Worm (Caenorhabditis elegans) whole organism, L1 larva: ENCODE results near the gene nspb-12.

Experiments
- ama-1 ChIP-seq: fragments of 150-350 bp; optimal IDR thresholded peaks from 2 replicates; lab custom pipeline; 2014
- ceh-82 ChIP-seq, 3 experiments: fragments of 150-350 bp in 1 of 3; sonication (generic microtip) in 2 of 3; optimal IDR thresholded peaks; 2 replicates each; lab custom pipeline; 2014 to 2017; ENCODE audit warnings: missing biosample characterization in 3 of 3, missing genetic modification characterization in 3 of 3
- dpl-1 ChIP-seq, 3 experiments: fragments of 150-350 bp in 2 of 3; sonication (generic microtip) in 1 of 3; optimal IDR thresholded peaks; 2 replicates each; lab custom pipeline; 2014 to 2017; ENCODE audit warnings: missing biosample characterization in 3 of 3, missing genetic modification characterization in 3 of 3, missing genetic modification reagents in 3 of 3
- lin-13 ChIP-seq: fragments of 150-350 bp; optimal IDR thresholded peaks from 2 replicates; lab custom pipeline; 2014; ENCODE audit warnings: missing biosample characterization, missing genetic modification reagents, missing genetic modification characterization
- lin-39 ChIP-seq: fragments of 150-350 bp; optimal IDR thresholded peaks from 2 replicates; lab custom pipeline; 2014; ENCODE audit warnings: missing biosample characterization, missing genetic modification reagents, missing genetic modification characterization
- lsy-2 ChIP-seq, 2 experiments: fragments of 150-350 bp; optimal IDR thresholded peaks; 2 replicates each; lab custom pipeline; 2014; ENCODE audit warnings: missing biosample characterization in 2 of 2, missing genetic modification characterization in 2 of 2
- rnt-1 ChIP-seq: sonication (generic microtip); optimal IDR thresholded peaks from 2 replicates; lab custom pipeline; 2016; ENCODE audit warnings: mild to moderate bottlenecking, missing genetic modification characterization, moderate library complexity, missing compliant biosample characterization
- snpc-4 ChIP-seq: fragments of 150-350 bp; optimal IDR thresholded peaks from 2 replicates; lab custom pipeline; 2014; ENCODE audit warnings: missing biosample characterization, missing genetic modification characterization
- zag-1 ChIP-seq: fragments of 150-350 bp; optimal IDR thresholded peaks from 2 replicates; lab custom pipeline; 2014; ENCODE audit warnings: missing biosample characterization, missing genetic modification characterization
- ztf-4 ChIP-seq: fragments of 150-350 bp; optimal IDR thresholded peaks from 2 replicates; lab custom pipeline; 2014; ENCODE audit warnings: missing biosample characterization, missing genetic modification characterization

DNA sequence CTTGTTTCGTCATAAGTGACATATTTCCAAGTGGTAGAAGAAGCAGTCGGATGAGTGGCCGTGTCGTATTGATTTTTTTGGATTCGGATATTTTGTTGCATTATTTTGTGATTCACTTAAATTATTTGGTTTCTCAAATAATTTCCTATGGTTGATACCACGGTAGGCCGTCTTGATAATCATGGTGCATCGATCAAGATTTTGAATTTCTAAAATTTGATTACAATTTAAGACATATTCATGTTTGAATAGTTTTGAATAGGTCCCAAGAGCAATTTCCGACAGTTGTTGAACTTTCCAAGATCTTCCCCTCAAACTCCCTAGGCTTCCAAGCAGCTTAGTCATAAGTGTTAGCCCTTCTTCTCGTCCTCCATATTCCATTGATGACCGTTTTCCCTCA, 46.6 kb downstream of the nspb-12 start, which contains the start of gene D1044.4:
- TF ChIP-seq dpl-1 (GFP tag; optimal IDR thresholded peaks at IDR 0.05; lab: Kevin White, UChicago) (no peak), zag-1 (tag; lab: Kevin White, UChicago) (no peak), rnt-1 (tag; lab: Kevin White, UChicago) (no peak), lin-39 (tag; lab: Kevin White, UChicago) (no peak), ceh-82 (tag; optimal IDR thresholded peaks at IDR 0.05; lab: Kevin White, UChicago) (no peak), ztf-4 (no peak), lin-13 (GFP tag; lab: Kevin White, UChicago) (no peak), lsy-2 (tag; optimal IDR thresholded peaks at IDR 0.05; lab: Kevin White, UChicago) (no peak), ama-1 (lab: Kevin White, UChicago) (no peak), snpc-4 (tag; lab: Kevin White, UChicago) (no peak)
